Fruit fly (Drosophila melanogaster) whole organism, embryonic: ENCODE measurements around the gene Pxn.

Experiments
- Antp ChIP-seq: fragments of 200-800 bp; sonication (Bioruptor generic); optimal IDR thresholded peaks from 3 replicates; lab custom pipeline; 2016; ENCODE audit warnings: missing biosample characterization, missing genetic modification characterization
- B-H1 ChIP-seq: fragments of 200-800 bp; sonication (Bioruptor generic); IDR thresholded peaks from 3 replicates; pipeline ENCODE4 v1.3.6; 2022; ENCODE audit warnings: missing biosample characterization, missing genetic modification characterization
- B-H2 ChIP-seq: fragments of 200-800 bp; sonication (Bioruptor generic); optimal IDR thresholded peaks from 2 replicates; lab custom pipeline; 2018; ENCODE audit warnings: missing biosample characterization, mild to moderate bottlenecking, missing genetic modification characterization
- CG11695 ChIP-seq: fragments of 200-800 bp; sonication (Bioruptor generic); IDR thresholded peaks from 3 replicates; pipeline ENCODE4 v1.3.6; 2022; ENCODE audit warnings: missing biosample characterization, missing genetic modification characterization
- CG11696 ChIP-seq: fragments of 200-800 bp; sonication (Bioruptor generic); IDR thresholded peaks from 2 replicates; pipeline ENCODE4 v1.3.6; 2022; ENCODE audit warnings: missing biosample characterization, missing genetic modification characterization
- CG14050 ChIP-seq: fragments of 200-800 bp; sonication (Bioruptor generic); IDR thresholded peaks from 3 replicates; pipeline ENCODE4 v1.3.6; 2022; ENCODE audit warnings: missing biosample characterization, missing genetic modification characterization
- CG14710 ChIP-seq: fragments of 200-800 bp; sonication (Bioruptor generic); optimal IDR thresholded peaks from 3 replicates; lab custom pipeline; 2019; ENCODE audit warnings: missing biosample characterization, mild to moderate bottlenecking, missing genetic modification characterization, moderate library complexity
- CG15011 ChIP-seq: fragments of 200-800 bp; sonication (Bioruptor generic); optimal IDR thresholded peaks from 3 replicates; lab custom pipeline; 2018; ENCODE audit warnings: missing biosample characterization, mild to moderate bottlenecking, missing genetic modification characterization
- CG15073 ChIP-seq: fragments of 200-800 bp; sonication (Bioruptor generic); optimal IDR thresholded peaks from 2 replicates; lab custom pipeline; 2016; ENCODE audit warnings: missing biosample characterization, missing genetic modification characterization
- CG17829 ChIP-seq: fragments of 200-800 bp; optimal IDR thresholded peaks from 2 replicates; lab custom pipeline; 2019; ENCODE audit warnings: missing biosample characterization, mild to moderate bottlenecking, missing genetic modification characterization, moderate library complexity
- CG1792 ChIP-seq: fragments of 200-800 bp; sonication (Bioruptor generic); optimal IDR thresholded peaks from 2 replicates; lab custom pipeline; 2016; ENCODE audit warnings: missing biosample characterization, missing genetic modification characterization
- CG2678 ChIP-seq: fragments of 200-800 bp; sonication (Bioruptor generic); optimal IDR thresholded peaks from 3 replicates; lab custom pipeline; 2019; ENCODE audit warnings: missing biosample characterization, mild to moderate bottlenecking, missing genetic modification characterization, moderate library complexity
- CG2712 ChIP-seq: fragments of 200-800 bp; optimal IDR thresholded peaks from 3 replicates; lab custom pipeline; 2019; ENCODE audit warnings: missing biosample characterization, mild to moderate bottlenecking, missing genetic modification characterization, moderate library complexity
- CG2875 ChIP-seq: fragments of 200-800 bp; sonication (Bioruptor generic); optimal IDR thresholded peaks from 2 replicates; lab custom pipeline; 2017; ENCODE audit warnings: missing biosample characterization, mild to moderate bottlenecking, missing genetic modification characterization, missing genetic modification reagents
- CG30403 ChIP-seq: fragments of 200-800 bp; sonication (Bioruptor generic); optimal IDR thresholded peaks from 3 replicates; lab custom pipeline; 2016; ENCODE audit warnings: missing biosample characterization, missing genetic modification characterization
- CG31441 ChIP-seq: fragments of 200-800 bp; sonication (Bioruptor generic); IDR thresholded peaks from 2 replicates; pipeline ENCODE4 v1.3.6; 2022; ENCODE audit warnings: missing biosample characterization, missing genetic modification characterization
- CG3407 ChIP-seq: fragments of 200-800 bp; sonication (Bioruptor generic); optimal IDR thresholded peaks from 2 replicates; lab custom pipeline; 2018; ENCODE audit warnings: missing biosample characterization, mild to moderate bottlenecking, missing genetic modification characterization
- CG4282 ChIP-seq: fragments of 200-800 bp; sonication (Bioruptor generic); optimal IDR thresholded peaks from 2 replicates; lab custom pipeline; 2016; ENCODE audit warnings: missing biosample characterization, missing genetic modification characterization
- CG4404 ChIP-seq: fragments of 200-800 bp; sonication (Bioruptor generic); IDR thresholded peaks from 2 replicates; pipeline ENCODE4 v1.3.6; 2022; ENCODE audit warnings: missing biosample characterization, missing genetic modification characterization
- CG5245 ChIP-seq: fragments of 200-800 bp; sonication (Bioruptor generic); optimal IDR thresholded peaks from 3 replicates; lab custom pipeline; 2016; ENCODE audit warnings: missing biosample characterization, missing genetic modification characterization
- CG5953 ChIP-seq: fragments of 200-800 bp; sonication (Bioruptor generic); IDR thresholded peaks from 2 replicates; pipeline ENCODE4 v1.3.6; 2022; ENCODE audit warnings: missing biosample characterization, missing genetic modification characterization
- CG6765 ChIP-seq: fragments of 200-800 bp; sonication (Bioruptor generic); optimal IDR thresholded peaks from 3 replicates; lab custom pipeline; 2017; ENCODE audit warnings: missing biosample characterization, mild to moderate bottlenecking, missing genetic modification characterization
- CG7357 ChIP-seq: fragments of 200-800 bp; sonication (Bioruptor generic); IDR thresholded peaks from 3 replicates; pipeline ENCODE4 v1.3.6; 2022; ENCODE audit warnings: missing biosample characterization, missing genetic modification characterization
- CG7556 ChIP-seq: fragments of 200-800 bp; sonication (Bioruptor generic); optimal IDR thresholded peaks from 2 replicates; lab custom pipeline; 2017; ENCODE audit warnings: missing biosample characterization, mild to moderate bottlenecking, missing genetic modification characterization
- CG7839 ChIP-seq: fragments of 200-800 bp; sonication (Bioruptor generic); optimal IDR thresholded peaks from 3 replicates; lab custom pipeline; 2018; ENCODE audit warnings: missing biosample characterization, mild to moderate bottlenecking, missing genetic modification characterization, moderate library complexity
- CG9437 ChIP-seq: fragments of 200-800 bp; sonication (Bioruptor generic); optimal IDR thresholded peaks from 2 replicates; lab custom pipeline; 2018; ENCODE audit warnings: missing biosample characterization, mild to moderate bottlenecking, missing genetic modification characterization
- CG9727 ChIP-seq: fragments of 200-800 bp; sonication (Bioruptor generic); optimal IDR thresholded peaks from 3 replicates; lab custom pipeline; 2017; ENCODE audit warnings: missing biosample characterization, mild to moderate bottlenecking, missing genetic modification characterization
- CoRest ChIP-seq: fragments of 200-800 bp; sonication (Bioruptor generic); optimal IDR thresholded peaks from 3 replicates; lab custom pipeline; 2018; ENCODE audit warnings: missing biosample characterization, mild to moderate bottlenecking, missing genetic modification characterization, moderate library complexity
- Dbx ChIP-seq: fragments of 200-800 bp; sonication (Bioruptor generic); IDR thresholded peaks from 3 replicates; pipeline ENCODE4 v1.3.6; 2022; ENCODE audit warnings: missing biosample characterization, missing genetic modification characterization
- Dll ChIP-seq: fragments of 200-800 bp; sonication (Bioruptor generic); IDR thresholded peaks from 4 replicates; pipeline ENCODE4 v1.3.6; 2022; ENCODE audit warnings: missing biosample characterization, missing genetic modification characterization; ENCODE audit not compliant: partially characterized antibody
- ERR ChIP-seq: fragments of 200-800 bp; sonication (Bioruptor generic); optimal IDR thresholded peaks from 2 replicates; lab custom pipeline; 2016; ENCODE audit warnings: missing biosample characterization, missing genetic modification characterization
- GATAe ChIP-seq: fragments of 200-800 bp; sonication (Bioruptor generic); conservative IDR thresholded peaks from 2 replicates; pipeline ENCODE4 v1.3.6; 2022; ENCODE audit warnings: missing biosample characterization, missing genetic modification characterization
- Meics ChIP-seq: fragments of 200-800 bp; sonication (Bioruptor generic); optimal IDR thresholded peaks from 2 replicates; lab custom pipeline; 2017; ENCODE audit warnings: missing biosample characterization, mild to moderate bottlenecking, missing genetic modification characterization
- Nf-YC ChIP-seq: fragments of 200-800 bp; optimal IDR thresholded peaks from 3 replicates; lab custom pipeline; 2019; ENCODE audit warnings: missing biosample characterization, mild to moderate bottlenecking, missing genetic modification characterization, moderate library complexity
- Sox100B ChIP-seq: fragments of 200-800 bp; sonication (Bioruptor generic); optimal IDR thresholded peaks from 3 replicates; lab custom pipeline; 2018; ENCODE audit warnings: missing biosample characterization, mild to moderate bottlenecking, missing genetic modification characterization
- Xrp1 ChIP-seq: fragments of 200-800 bp; sonication (Bioruptor generic); IDR thresholded peaks from 2 replicates; pipeline ENCODE4 v1.3.6; 2022; ENCODE audit warnings: missing biosample characterization, missing genetic modification characterization
- ara ChIP-seq: fragments of 200-800 bp; sonication (Bioruptor generic); IDR thresholded peaks from 2 replicates; pipeline ENCODE4 v1.3.6; 2022; ENCODE audit warnings: missing biosample characterization, missing genetic modification characterization
- ci ChIP-seq: fragments of 200-800 bp; sonication (Bioruptor generic); IDR thresholded peaks from 3 replicates; pipeline ENCODE4 v1.3.6; 2022; ENCODE audit warnings: missing biosample characterization, missing genetic modification characterization
- gem ChIP-seq: fragments of 200-800 bp; sonication (Bioruptor generic); optimal IDR thresholded peaks from 2 replicates; lab custom pipeline; 2019; ENCODE audit warnings: missing biosample characterization, mild to moderate bottlenecking, missing genetic modification characterization, moderate library complexity
- grau ChIP-seq: fragments of 200-800 bp; optimal IDR thresholded peaks from 3 replicates; lab custom pipeline; 2019; ENCODE audit warnings: missing biosample characterization, mild to moderate bottlenecking, missing genetic modification characterization, moderate library complexity
- ham ChIP-seq: fragments of 200-800 bp; sonication (Bioruptor generic); IDR thresholded peaks from 2 replicates; pipeline ENCODE4 v1.3.6; 2022; ENCODE audit warnings: missing biosample characterization, missing genetic modification characterization
- hkb ChIP-seq, 2 experiments: fragments of 200-800 bp in 1 of 2; fragments of >200 bp in 1 of 2; sonication (Bioruptor generic) in 1 of 2; IDR thresholded peaks in 1 of 2; optimal IDR thresholded peaks in 1 of 2; 2 replicates each; pipeline versions ENCODE4 v1.3.6 to Lab custom; 2017 to 2022; ENCODE audit warnings: missing biosample characterization in 1 of 2, missing genetic modification characterization in 1 of 2
- peb ChIP-seq: fragments of 200-800 bp; sonication (Bioruptor generic); IDR thresholded peaks from 2 replicates; pipeline ENCODE4 v1.3.6; 2022; ENCODE audit warnings: missing biosample characterization, missing genetic modification characterization
- row ChIP-seq: fragments of 200-800 bp; sonication (Bioruptor generic); IDR thresholded peaks from 3 replicates; pipeline ENCODE4 v1.3.6; 2022; ENCODE audit warnings: missing biosample characterization, missing genetic modification characterization
- sens ChIP-seq: fragments of 200-800 bp; sonication (Bioruptor generic); peaks from one replicate; lab custom pipeline; 2016; ENCODE audit warnings: missing biosample characterization, missing genetic modification characterization
- slbo ChIP-seq: fragments of 200-800 bp; sonication (Bioruptor generic); IDR thresholded peaks from 2 replicates; pipeline ENCODE4 v1.3.6; 2022; ENCODE audit warnings: missing biosample characterization, missing genetic modification characterization
- tap ChIP-seq: fragments of 200-800 bp; optimal IDR thresholded peaks from 3 replicates; lab custom pipeline; 2019; ENCODE audit warnings: missing biosample characterization, mild to moderate bottlenecking, missing genetic modification characterization, moderate library complexity
- tup ChIP-seq: fragments of 200-800 bp; sonication (Bioruptor generic); optimal IDR thresholded peaks from 2 replicates; lab custom pipeline; 2016; ENCODE audit warnings: missing biosample characterization, mild to moderate bottlenecking, missing genetic modification characterization, moderate library complexity
- unpg ChIP-seq: fragments of 200-800 bp; sonication (Bioruptor generic); optimal IDR thresholded peaks from 3 replicates; lab custom pipeline; 2018; ENCODE audit warnings: missing biosample characterization, mild to moderate bottlenecking, missing genetic modification characterization, moderate library complexity
- zen ChIP-seq: fragments of 200-800 bp; sonication (Bioruptor generic); optimal IDR thresholded peaks from 3 replicates; lab custom pipeline; 2018; ENCODE audit warnings: missing biosample characterization, mild to moderate bottlenecking, missing genetic modification characterization, moderate library complexity

The Pxn gene

dm6 chr3L:2590764-2591309 is 39.0 kb downstream of the Pxn start (continued):
- TF ChIP-seq grau (tag; lab: Kevin White, UChicago) (peak; percentile 93), CG15073 (GFP tag; lab: Kevin White, UChicago) (no peak), CG7357 (GFP tag; lab: Robert Waterston, UW) (0 out of 3 replicates have a peak, but pooled peaks have one; percentile 31), CG1792 (no peak), hkb (optimal IDR thresholded peaks at IDR 0.05; lab: Kevin White, UChicago) (no peak), hkb (GFP tag; IDR thresholded peaks at IDR 0.05; lab: Robert Waterston, UW) (0 out of 2 replicates have a peak, but pooled peaks have one; percentile 6), CG17829 (tag; lab: Kevin White, UChicago) (peak; percentile 33), CG2712 (peak; percentile 40), GATAe (GFP tag; lab: Robert Waterston, UW) (no peak), CG7839 (tag; lab: Kevin White, UChicago) (no peak), gem (tag; lab: Kevin White, UChicago) (peak; percentile 12), CG4404 (GFP tag; lab: Robert Waterston, UW) (0 out of 2 replicates have a peak, but pooled peaks have one; percentile 13), CG5245 (GFP tag; lab: Kevin White, UChicago) (peak; percentile 1), slbo (no peak), peb (GFP tag; lab: Robert Waterston, UW) (no peak), CG9437 (peak; percentile 24), zen (tag; lab: Kevin White, UChicago) (peak; percentile 13), CG11696 (GFP tag; lab: Robert Waterston, UW) (peak; percentile 92), ci (peak; percentile 37; the same call in 2 of the 3 replicates), sens (GFP tag; lab: Kevin White, UChicago) (peak; percentile 50), Dll (GFP tag; lab: Robert Waterston, UW) (peak; percentile 7; the same call in 1 of the 4 replicates), CG5953 (GFP tag; lab: Robert Waterston, UW) (no peak), unpg (GFP tag; lab: Kevin White, UChicago) (peak; percentile 34), Xrp1 (GFP tag; lab: Robert Waterston, UW) (peak; percentile 22), Antp (GFP tag; lab: Kevin White, UChicago) (peak; percentile 5), B-H2 (GFP tag; lab: Kevin White, UChicago) (no peak), B-H1 (GFP tag; lab: Robert Waterston, UW) (0 out of 3 replicates have a peak, but pooled peaks have one; percentile 17), Dbx (GFP tag; lab: Robert Waterston, UW) (0 out of 3 replicates have a peak, but pooled peaks have one; percentile 1), tap (no peak), CG9727 (GFP tag; lab: Kevin White, UChicago) (peak; percentile 25), CG30403 (GFP tag; lab: Kevin White, UChicago) (peak; percentile 6), CG14050 (GFP tag; lab: Robert Waterston, UW) (no peak), ERR (GFP tag; lab: Kevin White, UChicago) (no peak), CG4282 (no peak), Sox100B (GFP tag; lab: Kevin White, UChicago) (peak; percentile 3), tup (GFP tag; lab: Kevin White, UChicago) (no peak), CG31441 (GFP tag; lab: Robert Waterston, UW) (peak; percentile 68), CG7556 (peak; percentile 52), ham (GFP tag; lab: Robert Waterston, UW) (no peak), CG6765 (GFP tag; lab: Kevin White, UChicago) (peak; percentile 23), Meics (GFP tag; lab: Kevin White, UChicago) (peak; percentile 23), CG15011 (no peak), row (GFP tag; lab: Robert Waterston, UW) (0 out of 3 replicates have a peak, but pooled peaks have one; percentile 5), CG3407 (GFP tag; lab: Kevin White, UChicago) (no peak), CG2875 (GFP tag; lab: Kevin White, UChicago) (no peak), CG2678 (tag; lab: Kevin White, UChicago) (peak; percentile 27), CoRest (tag; lab: Kevin White, UChicago) (no peak), CG11695 (GFP tag; lab: Robert Waterston, UW) (peak; percentile 13; the same call in 2 of the 3 replicates), Nf-YC (tag; lab: Kevin White, UChicago) (peak; percentile 5), ara (GFP tag; lab: Robert Waterston, UW) (peak; percentile 26; the same call in 1 of the 2 replicates), CG14710 (tag; lab: Kevin White, UChicago) (peak; percentile 1)
